Worm (Caenorhabditis elegans) whole organism, L1 larva: Measurements from ENCODE around the gene F16G10.1.

Experiments
- F16B12.6 ChIP-seq: fragments of 150-350 bp; optimal IDR thresholded peaks from 2 replicates; lab custom pipeline; 2014; ENCODE audit warnings: missing biosample characterization, missing genetic modification characterization
- aly-2 ChIP-seq: fragments of 150-350 bp; optimal IDR thresholded peaks from 2 replicates; lab custom pipeline; 2014; ENCODE audit warnings: missing biosample characterization, missing genetic modification characterization
- ama-1 ChIP-seq: fragments of 150-350 bp; optimal IDR thresholded peaks from 2 replicates; lab custom pipeline; 2014
- ceh-63 ChIP-seq: fragments of 200-800 bp; sonication (Bioruptor generic); optimal IDR thresholded peaks from 2 replicates; lab custom pipeline; 2018; ENCODE audit warnings: mild to moderate bottlenecking, missing genetic modification characterization, missing compliant biosample characterization
- ceh-8 ChIP-seq: fragments of 200-800 bp; sonication (Bioruptor generic); optimal IDR thresholded peaks from 2 replicates; lab custom pipeline; 2018; ENCODE audit warnings: mild to moderate bottlenecking, missing genetic modification characterization, moderate library complexity, missing compliant biosample characterization
- ceh-88 ChIP-seq: fragments of 200-800 bp; sonication (Bioruptor generic); IDR thresholded peaks from 2 replicates; pipeline ENCODE4 v1.3.6; 2022; ENCODE audit warnings: missing genetic modification characterization, missing compliant biosample characterization
- ceh-90 ChIP-seq: sonication (generic microtip); optimal IDR thresholded peaks from 2 replicates; lab custom pipeline; 2016; ENCODE audit warnings: missing genetic modification characterization, missing compliant biosample characterization
- efl-1 ChIP-seq, 4 experiments: fragments of 150-350 bp; optimal IDR thresholded peaks in 3 of 4; peaks in 1 of 4; 1 replicate in 1 of 4; 2 replicates in 3 of 4; lab custom pipeline; 2014; ENCODE audit warnings: missing biosample characterization in 2 of 4, missing genetic modification characterization in 2 of 4, missing genetic modification reagents in 2 of 4
- efl-3 ChIP-seq: fragments of 200-800 bp; sonication (Bioruptor generic); optimal IDR thresholded peaks from 2 replicates; lab custom pipeline; 2018; ENCODE audit warnings: mild to moderate bottlenecking, missing genetic modification characterization, missing compliant biosample characterization
- elt-3 ChIP-seq, 6 experiments: fragments of 150-350 bp in 1 of 6; sonication (generic microtip); optimal IDR thresholded peaks; 2 replicates each; lab custom pipeline; 2017 to 2018; ENCODE audit warnings: missing biosample characterization in 6 of 6, missing genetic modification characterization in 6 of 6, inconsistent platforms in 1 of 6
- ets-5 ChIP-seq: fragments of 200-800 bp; sonication (Bioruptor generic); IDR thresholded peaks from 2 replicates; pipeline ENCODE4 v1.3.6; 2022; ENCODE audit warnings: missing genetic modification characterization, missing compliant biosample characterization
- fkh-10 ChIP-seq: sonication (generic microtip); optimal IDR thresholded peaks from 2 replicates; lab custom pipeline; 2017; ENCODE audit warnings: missing biosample characterization, missing genetic modification reagents, missing genetic modification characterization
- fos-1 ChIP-seq: fragments of 150-350 bp; optimal IDR thresholded peaks from 2 replicates; lab custom pipeline; 2014; ENCODE audit warnings: missing biosample characterization, missing genetic modification characterization
- grh-1 ChIP-seq: fragments of 200-800 bp; sonication (Bioruptor generic); IDR thresholded peaks from 2 replicates; pipeline ENCODE4 v1.3.6; 2022; ENCODE audit warnings: missing genetic modification reagents, missing genetic modification characterization, missing compliant biosample characterization
- mdl-1 ChIP-seq, 2 experiments: fragments of 150-350 bp; optimal IDR thresholded peaks; 2 replicates each; lab custom pipeline; 2014 to 2017; ENCODE audit warnings: missing biosample characterization in 2 of 2, missing genetic modification characterization in 2 of 2, inconsistent platforms in 1 of 2
- mep-1 ChIP-seq: fragments of 150-350 bp; optimal IDR thresholded peaks from 2 replicates; lab custom pipeline; 2014; ENCODE audit warnings: missing biosample characterization, missing genetic modification characterization
- nhr-19 ChIP-seq: fragments of 200-800 bp; sonication (Bioruptor generic); conservative IDR thresholded peaks from 2 replicates; pipeline ENCODE4 v1.3.6; 2022; ENCODE audit warnings: missing genetic modification characterization, missing compliant biosample characterization
- nhr-237 ChIP-seq: fragments of 150-350 bp; optimal IDR thresholded peaks from 2 replicates; lab custom pipeline; 2014; ENCODE audit warnings: missing biosample characterization, missing genetic modification characterization
- nhr-47 ChIP-seq: sonication (generic microtip); optimal IDR thresholded peaks from 2 replicates; lab custom pipeline; 2016; ENCODE audit warnings: mild to moderate bottlenecking, missing genetic modification characterization, moderate library complexity, missing compliant biosample characterization
- nhr-71 ChIP-seq: sonication (generic microtip); optimal IDR thresholded peaks from 2 replicates; lab custom pipeline; 2016; ENCODE audit warnings: mild to moderate bottlenecking, missing genetic modification characterization, moderate library complexity, missing compliant biosample characterization
- nhr-85 ChIP-seq: sonication (generic microtip); peaks from one replicate; lab custom pipeline; 2016; ENCODE audit warnings: missing genetic modification characterization, inconsistent platforms, missing compliant biosample characterization
- rnt-1 ChIP-seq: sonication (generic microtip); optimal IDR thresholded peaks from 2 replicates; lab custom pipeline; 2016; ENCODE audit warnings: mild to moderate bottlenecking, missing genetic modification characterization, moderate library complexity, missing compliant biosample characterization
- skn-1 ChIP-seq: fragments of 150-350 bp; optimal IDR thresholded peaks from 2 replicates; lab custom pipeline; 2014; ENCODE audit warnings: missing biosample characterization, missing genetic modification characterization
- sox-4 ChIP-seq: sonication (generic microtip); optimal IDR thresholded peaks from 2 replicates; lab custom pipeline; 2016; ENCODE audit warnings: missing genetic modification characterization, missing compliant biosample characterization
- sptf-1 ChIP-seq: fragments of 150-350 bp; optimal IDR thresholded peaks from 2 replicates; lab custom pipeline; 2014; ENCODE audit warnings: missing biosample characterization, missing genetic modification characterization
- swsn-7 ChIP-seq: sonication (generic microtip); optimal IDR thresholded peaks from 2 replicates; lab custom pipeline; 2016; ENCODE audit warnings: missing genetic modification characterization, missing compliant biosample characterization
- tbx-2 ChIP-seq: sonication (generic microtip); optimal IDR thresholded peaks from 2 replicates; lab custom pipeline; 2016; ENCODE audit warnings: missing genetic modification characterization, missing compliant biosample characterization
- unc-62 ChIP-seq: fragments of 150-350 bp; optimal IDR thresholded peaks from 2 replicates; lab custom pipeline; 2014; ENCODE audit warnings: missing biosample characterization, missing genetic modification reagents, missing genetic modification characterization
- unc-86 ChIP-seq: sonication (generic microtip); optimal IDR thresholded peaks from 2 replicates; lab custom pipeline; 2016; ENCODE audit warnings: missing genetic modification characterization, missing compliant biosample characterization
- unc-98 ChIP-seq: fragments of 200-800 bp; sonication (Bioruptor generic); IDR thresholded peaks from 2 replicates; pipeline ENCODE4 v1.3.6; 2022; ENCODE audit warnings: missing genetic modification characterization, missing compliant biosample characterization
- xbp-1 ChIP-seq: sonication (generic microtip); optimal IDR thresholded peaks from 2 replicates; lab custom pipeline; 2016; ENCODE audit warnings: missing genetic modification characterization, missing compliant biosample characterization
- zag-1 ChIP-seq: fragments of 150-350 bp; optimal IDR thresholded peaks from 2 replicates; lab custom pipeline; 2014; ENCODE audit warnings: missing biosample characterization, missing genetic modification characterization
- zip-4 ChIP-seq: fragments of 200-800 bp; sonication (Bioruptor generic); optimal IDR thresholded peaks from 2 replicates; lab custom pipeline; 2018; ENCODE audit warnings: mild to moderate bottlenecking, missing genetic modification characterization, moderate library complexity, missing compliant biosample characterization

Gene F16G10.1

ce11 chrII:2403984-2404383, at the start of gene F16G10.1:
TSS of gene F16G10.1 (plus strand) at chrII:2404284.
- TF ChIP-seq sox-4 (tag; lab: Kevin White, UChicago): no peak
- no peak for TF ChIP-seq skn-1 (tag; lab: Kevin White, UChicago)
- TF ChIP-seq, all 84 proteins: peak for 0

- TF ChIP-seq zag-1 (tag; lab: Kevin White, UChicago): no peak
- no peak for TF ChIP-seq nhr-19 (GFP tag; lab: Robert Waterston, UW)
- no peak for TF ChIP-seq xbp-1 (tag; lab: Kevin White, UChicago)
- TF ChIP-seq sptf-1 (tag; lab: Kevin White, UChicago): no peak
- TF ChIP-seq fos-1 (tag; lab: Kevin White, UChicago): no peak
- no peak for TF ChIP-seq mep-1
- TF ChIP-seq aly-2: no peak
- no peak for TF ChIP-seq unc-98 (GFP tag; lab: Robert Waterston, UW)
- TF ChIP-seq, all 84 proteins: peak for 0
These were observed 49.6 kb upstream of the F16G10.1 start, which contains the start of gene F43C11.2 for ce11 chrII:2354476-2354875. TSS of gene F43C11.2 (plus strand) at chrII:2354776.

DNA sequence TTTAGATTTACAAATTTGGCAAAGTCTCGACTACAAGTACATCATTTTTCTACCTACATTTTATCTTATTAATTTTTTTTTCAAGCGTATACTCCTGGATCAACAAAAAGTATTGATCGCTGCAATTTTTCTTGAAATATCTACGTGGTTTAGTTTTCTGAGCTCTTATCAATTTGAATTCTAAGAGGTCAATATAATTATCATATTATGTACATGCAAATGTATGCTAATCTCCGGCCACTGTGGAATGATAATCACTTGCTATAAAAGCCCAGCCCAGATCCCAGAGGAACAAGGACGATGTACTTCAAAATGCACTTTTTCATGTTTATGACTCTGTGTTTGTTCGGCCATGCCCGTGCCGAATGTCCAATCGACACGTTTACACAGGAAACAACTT, 47.3 kb upstream of the F16G10.1 start, which contains the start of gene F43C11.1:
Gene F43C11.1 (plus strand): TSS at position 301 of the 400 bp plus-strand sequence.
- TF ChIP-seq ets-5 (GFP tag; lab: Robert Waterston, UW) (no peak), nhr-19 (GFP tag; lab: Robert Waterston, UW) (no peak), zag-1 (tag; lab: Kevin White, UChicago) (no peak), zip-4 (no peak), nhr-71 (no peak), grh-1 (no peak), swsn-7 (tag; lab: Kevin White, UChicago) (no peak), nhr-237 (tag; lab: Kevin White, UChicago) (no peak), ama-1 (lab: Kevin White, UChicago) (no peak), mdl-1 (tag; optimal IDR thresholded peaks at IDR 0.05; lab: Kevin White, UChicago) (no peak), ceh-88 (GFP tag; lab: Robert Waterston, UW) (no peak), ceh-63 (GFP tag; lab: Kevin White, UChicago) (no peak), nhr-85 (tag; lab: Kevin White, UChicago) (no peak), xbp-1 (tag; lab: Kevin White, UChicago) (no peak), fkh-10 (no peak)

- no peak for TF ChIP-seq unc-86 (tag; lab: Kevin White, UChicago)
- no peak for TF ChIP-seq efl-1 (optimal IDR thresholded peaks at IDR 0.05; lab: Kevin White, UChicago)
- TF ChIP-seq efl-1 (GFP tag; optimal IDR thresholded peaks at IDR 0.05 in 1 of 2; lab: Kevin White, UChicago): peak in 1 of 2 experiments; percentile 18
These were observed 44.1 kb upstream of the F16G10.1 start, which contains the start of gene F43C11.16 for ce11 chrII:2359965-2360364. TSS of gene F43C11.16 (minus strand) at chrII:2360065.

ce11 chrII:2363673-2364072, 40.4 kb upstream of the F16G10.1 start, which contains the start of gene F43C11.11:
TSS of gene F43C11.11 (minus strand) at chrII:2363773.
- TF ChIP-seq ceh-90 (tag; lab: Kevin White, UChicago): no peak
- TF ChIP-seq F16B12.6 (tag; lab: Kevin White, UChicago): no peak
- TF ChIP-seq nhr-47: no peak
- no peak for TF ChIP-seq efl-3 (GFP tag; lab: Kevin White, UChicago)
- no peak for TF ChIP-seq unc-62 (GFP tag; lab: Kevin White, UChicago)
- TF ChIP-seq ceh-8 (GFP tag; lab: Kevin White, UChicago): no peak
- no peak for TF ChIP-seq fkh-10
- no peak for TF ChIP-seq elt-3 (tag; optimal IDR thresholded peaks at IDR 0.05; lab: Kevin White, UChicago)
- TF ChIP-seq ceh-88 (GFP tag; lab: Robert Waterston, UW): no peak
- TF ChIP-seq rnt-1 (tag; lab: Kevin White, UChicago): no peak
- TF ChIP-seq tbx-2 (tag; lab: Kevin White, UChicago): no peak
